Fruit fly (Drosophila melanogaster): Measurements from ENCODE around the gene CkIIalpha-i3.
A peak's percentile ranks its signal among the peaks of the same experiment; 100 is the strongest.

Gene CkIIalpha-i3

DNA sequence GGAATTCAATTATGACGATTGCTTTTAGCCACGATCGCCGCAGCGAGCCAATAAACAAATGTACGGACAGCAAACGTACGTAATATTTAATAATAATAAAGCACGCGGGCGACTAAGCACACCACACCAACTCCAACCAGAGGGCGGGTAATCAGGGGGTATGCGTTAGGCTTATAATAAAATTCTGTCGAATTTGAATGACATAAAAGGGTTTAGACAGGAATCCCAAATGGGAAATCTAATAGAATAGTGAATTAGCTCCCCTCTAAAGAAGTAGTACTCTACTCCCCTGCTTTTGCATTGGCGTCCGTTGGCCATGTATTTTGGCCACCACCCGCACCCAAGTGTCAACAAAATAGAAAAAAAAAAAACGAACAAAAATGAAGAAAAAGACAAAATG lies 12.0 kb upstream of the CkIIalpha-i3 start:
- TF ChIP-seq CG6163 (GFP tag; IDR thresholded peaks at IDR 0.05) = peak; percentile 33; the same call in 2 of the 3 replicates
- TF ChIP-seq eg (GFP tag; IDR thresholded peaks at IDR 0.05) = peak; percentile 83
- peak; percentile 30; the same call in 1 of the 3 replicates for TF ChIP-seq CG8119 (GFP tag; IDR thresholded peaks at IDR 0.05)
- TF ChIP-seq Eip75B (GFP tag; optimal IDR thresholded peaks at IDR 0.05) = no peak
- TF ChIP-seq Gug (GFP tag; IDR thresholded peaks at IDR 0.05) = peak; percentile 65
- TF ChIP-seq CG15336 (GFP tag; IDR thresholded peaks at IDR 0.05) = peak; percentile 63
- TF ChIP-seq CG31627 (GFP tag; optimal IDR thresholded peaks at IDR 0.05) = no peak
- TF ChIP-seq Ets21C (GFP tag; optimal IDR thresholded peaks at IDR 0.05) = no peak
- peak; percentile 64 for TF ChIP-seq CG11294 (GFP tag; IDR thresholded peaks at IDR 0.05)

DNA sequence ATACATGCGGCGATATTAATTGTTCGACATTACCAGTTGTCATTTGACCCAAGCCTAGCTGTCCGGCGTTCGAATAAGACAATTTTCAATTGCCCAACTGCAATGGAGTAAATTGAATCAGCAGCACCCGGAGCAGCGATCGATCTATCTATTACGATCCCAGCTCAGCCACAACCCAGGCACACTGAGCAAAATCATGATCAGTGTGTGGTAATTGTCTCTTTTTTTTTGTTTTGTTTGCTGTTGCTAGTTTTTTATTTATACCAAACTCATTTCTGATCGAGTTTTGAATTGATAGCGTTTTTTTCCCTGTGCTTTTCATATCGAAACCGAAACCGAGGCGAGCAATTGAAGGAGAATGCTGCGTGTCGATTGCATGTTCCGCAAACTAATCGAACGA lies 11.5 kb upstream of the CkIIalpha-i3 start:
- TF ChIP-seq OdsH (GFP tag; optimal IDR thresholded peaks at IDR 0.05) (no peak), topi (GFP tag; optimal IDR thresholded peaks at IDR 0.05) (no peak), CG32006 (GFP tag; optimal IDR thresholded peaks at IDR 0.05) (no peak), spab (GFP tag; optimal IDR thresholded peaks at IDR 0.05) (no peak), CG34406 (GFP tag; optimal IDR thresholded peaks at IDR 0.05) (no peak), Gug (GFP tag; IDR thresholded peaks at IDR 0.05) (peak; percentile 25; the same call in 1 of the 2 replicates), Hr39 (GFP tag; optimal IDR thresholded peaks at IDR 0.05) (no peak), Hr4 (GFP tag; optimal IDR thresholded peaks at IDR 0.05) (peak; percentile 30), Sox15 (GFP tag; optimal IDR thresholded peaks at IDR 0.05) (no peak), Eip78C (GFP tag) (peak; percentile 30), CG8319 (GFP tag; optimal IDR thresholded peaks at IDR 0.05) (no peak), Sox102F (GFP tag; optimal IDR thresholded peaks at IDR 0.05) (no peak), Lpt (GFP tag; optimal IDR thresholded peaks at IDR 0.05) (no peak), dac (GFP tag; optimal IDR thresholded peaks at IDR 0.05) (no peak), CG11294 (GFP tag; IDR thresholded peaks at IDR 0.05) (peak; percentile 32; the same call in 1 of the 2 replicates), CG16779 (tag; optimal IDR thresholded peaks at IDR 0.05) (no peak), CG6163 (GFP tag; IDR thresholded peaks at IDR 0.05) (peak; percentile 69), CG6808 (GFP tag; optimal IDR thresholded peaks at IDR 0.05) (no peak), eg (GFP tag; IDR thresholded peaks at IDR 0.05) (peak; percentile 47; the same call in 1 of the 3 replicates), Met (GFP tag; optimal IDR thresholded peaks at IDR 0.05) (no peak), CG6276 (GFP tag; optimal IDR thresholded peaks at IDR 0.05) (no peak), fkh (GFP tag; optimal IDR thresholded peaks at IDR 0.05) (no peak), CG11762 (GFP tag; optimal IDR thresholded peaks at IDR 0.05; ENCODE audit: insufficient read depth) (no peak), CG10669 (GFP tag; optimal IDR thresholded peaks at IDR 0.05) (no peak), CG3032 (tag; optimal IDR thresholded peaks at IDR 0.05) (no peak), CG15336 (GFP tag; IDR thresholded peaks at IDR 0.05) (peak; percentile 52), ss (GFP tag; optimal IDR thresholded peaks at IDR 0.05) (peak in 1 of 2 experiments; percentile 80), CG7368 (GFP tag; optimal IDR thresholded peaks at IDR 0.05) (no peak), lz (GFP tag; optimal IDR thresholded peaks at IDR 0.05) (no peak), CG8119 (GFP tag; IDR thresholded peaks at IDR 0.05) (0 out of 3 replicates have a peak, but pooled peaks have one; percentile 18)

DNA sequence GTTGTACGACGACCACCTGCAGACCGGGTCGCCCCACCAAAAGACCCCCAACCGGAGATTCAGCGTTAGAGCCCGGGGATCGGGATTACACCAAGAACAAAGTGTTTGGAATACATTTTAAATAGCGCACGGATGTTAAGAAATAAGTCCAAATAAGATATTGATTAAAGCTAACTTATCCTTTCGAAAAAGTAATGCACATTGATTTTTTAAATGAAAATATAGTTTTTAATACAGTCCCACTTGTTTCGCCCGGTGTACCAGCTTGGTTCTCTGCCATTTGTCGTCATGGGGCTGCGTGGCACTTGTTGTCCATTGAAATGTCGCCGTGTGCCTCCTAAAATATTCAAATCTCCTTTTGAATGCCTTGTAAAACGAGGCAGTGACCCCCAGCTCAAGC lies 10.6 kb upstream of the CkIIalpha-i3 start:
- no peak for TF ChIP-seq svp (GFP tag)
- peak; percentile 38 for TF ChIP-seq Eip78C (GFP tag)
- TF ChIP-seq Gug (GFP tag; IDR thresholded peaks at IDR 0.05) = peak; percentile 66
- TF ChIP-seq Eip93F (GFP tag; optimal IDR thresholded peaks at IDR 0.05) = no peak
- TF ChIP-seq dac (GFP tag; optimal IDR thresholded peaks at IDR 0.05) = peak; percentile 56
- TF ChIP-seq spab (GFP tag; optimal IDR thresholded peaks at IDR 0.05) = no peak
- TF ChIP-seq CG3919 (GFP tag; optimal IDR thresholded peaks at IDR 0.05) = peak; percentile 41
- peak; percentile 19 for TF ChIP-seq pdm3 (GFP tag; optimal IDR thresholded peaks at IDR 0.05)
- TF ChIP-seq Hr4 (GFP tag; optimal IDR thresholded peaks at IDR 0.05) = peak; percentile 47
- peak; percentile 21 for TF ChIP-seq Sox14 (GFP tag; optimal IDR thresholded peaks at IDR 0.05)
- TF ChIP-seq Lpt (GFP tag; optimal IDR thresholded peaks at IDR 0.05) = peak; percentile 50
- no peak for TF ChIP-seq CG9139 (GFP tag; optimal IDR thresholded peaks at IDR 0.05)
- TF ChIP-seq CG8119 (GFP tag; IDR thresholded peaks at IDR 0.05) = peak; percentile 83
- peak; percentile 83; the same call in 2 of the 3 replicates for TF ChIP-seq CG6163 (GFP tag; IDR thresholded peaks at IDR 0.05)
- TF ChIP-seq Ets96B (tag; optimal IDR thresholded peaks at IDR 0.05) = no peak
- no peak for TF ChIP-seq CG6854 (GFP tag; optimal IDR thresholded peaks at IDR 0.05)
- peak in 1 of 2 experiments; percentile 57 for TF ChIP-seq salr (GFP tag; optimal IDR thresholded peaks at IDR 0.05)
- peak; percentile 8 for TF ChIP-seq lz (GFP tag; optimal IDR thresholded peaks at IDR 0.05)
- TF ChIP-seq vri (GFP tag; optimal IDR thresholded peaks at IDR 0.05) = no peak
- TF ChIP-seq cyc (GFP tag; optimal IDR thresholded peaks at IDR 0.05) = no peak
- peak; percentile 83 for TF ChIP-seq eg (GFP tag; IDR thresholded peaks at IDR 0.05)
- TF ChIP-seq fd85E (GFP tag; optimal IDR thresholded peaks at IDR 0.05) = no peak
- no peak for TF ChIP-seq CG1621 (tag; optimal IDR thresholded peaks at IDR 0.05)
- no peak for TF ChIP-seq CG11762 (GFP tag; optimal IDR thresholded peaks at IDR 0.05; ENCODE audit: insufficient read depth)
- TF ChIP-seq Blimp-1 (GFP tag; optimal IDR thresholded peaks at IDR 0.05) = no peak
- TF ChIP-seq CG15336 (GFP tag; IDR thresholded peaks at IDR 0.05) = peak; percentile 87

Data from whole organism, prepupa.